Fruit fly (Drosophila melanogaster) whole organism, embryonic: ENCODE results near the gene Prm.

Source experiments
- Atf6 ChIP-seq: fragments of 200-800 bp; sonication (Bioruptor generic); IDR thresholded peaks from 2 replicates; pipeline ENCODE4 v1.3.6; 2022; ENCODE audit warnings: missing biosample characterization, missing genetic modification characterization
- Bgb ChIP-seq: fragments of 200-800 bp; sonication (Bioruptor generic); IDR thresholded peaks from 2 replicates; pipeline ENCODE4 v1.3.6; 2022; ENCODE audit warnings: missing biosample characterization, missing genetic modification characterization; ENCODE audit not compliant: partially characterized antibody
- CG10267 ChIP-seq: fragments of 200-800 bp; sonication (Bioruptor generic); optimal IDR thresholded peaks from 2 replicates; lab custom pipeline; 2018; ENCODE audit warnings: missing biosample characterization, mild to moderate bottlenecking, missing genetic modification characterization, moderate library complexity
- CG10366 ChIP-seq: fragments of 200-800 bp; sonication (Bioruptor generic); IDR thresholded peaks from 2 replicates; pipeline ENCODE4 v1.3.6; 2022; ENCODE audit warnings: missing biosample characterization, missing genetic modification characterization
- CG11247 ChIP-seq: fragments of 200-800 bp; sonication (Bioruptor generic); IDR thresholded peaks from 2 replicates; pipeline ENCODE4 v1.3.6; 2022; ENCODE audit warnings: missing biosample characterization, missing genetic modification characterization
- CG1233 ChIP-seq: fragments of 200-800 bp; sonication (Bioruptor generic); optimal IDR thresholded peaks from 4 replicates; lab custom pipeline; 2018; ENCODE audit warnings: missing biosample characterization, mild to moderate bottlenecking, missing genetic modification characterization
- CG13287 ChIP-seq: fragments of 200-800 bp; sonication (Bioruptor generic); IDR thresholded peaks from 2 replicates; pipeline ENCODE4 v1.3.6; 2022; ENCODE audit warnings: missing biosample characterization, missing genetic modification characterization; ENCODE audit not compliant: partially characterized antibody
- CG15601 ChIP-seq: fragments of 200-800 bp; sonication (Bioruptor generic); optimal IDR thresholded peaks from 3 replicates; lab custom pipeline; 2019; ENCODE audit warnings: missing biosample characterization, mild to moderate bottlenecking, missing genetic modification characterization, moderate library complexity
- CG17568 ChIP-seq: fragments of 200-800 bp; sonication (Bioruptor generic); optimal IDR thresholded peaks from 2 replicates; lab custom pipeline; 2018; ENCODE audit warnings: missing biosample characterization, mild to moderate bottlenecking, missing genetic modification characterization, moderate library complexity
- CG1832 ChIP-seq: fragments of 200-800 bp; sonication (Bioruptor generic); optimal IDR thresholded peaks from 2 replicates; lab custom pipeline; 2017; ENCODE audit warnings: missing biosample characterization, mild to moderate bottlenecking, missing genetic modification characterization, inconsistent platforms
- CG31388 ChIP-seq: fragments of 200-800 bp; sonication (Bioruptor generic); optimal IDR thresholded peaks from 2 replicates; lab custom pipeline; 2016; ENCODE audit warnings: missing biosample characterization, missing genetic modification characterization
- CG3163 ChIP-seq: fragments of 200-800 bp; sonication (Bioruptor generic); optimal IDR thresholded peaks from 3 replicates; lab custom pipeline; 2016; ENCODE audit warnings: missing biosample characterization, missing genetic modification characterization
- CG3407 ChIP-seq: fragments of 200-800 bp; sonication (Bioruptor generic); optimal IDR thresholded peaks from 2 replicates; lab custom pipeline; 2018; ENCODE audit warnings: missing biosample characterization, mild to moderate bottlenecking, missing genetic modification characterization
- CG42726 ChIP-seq: fragments of 200-800 bp; sonication (Bioruptor generic); IDR thresholded peaks from 2 replicates; pipeline ENCODE4 v1.3.6; 2022; ENCODE audit warnings: missing biosample characterization, missing genetic modification characterization; ENCODE audit not compliant: partially characterized antibody
- CG4360 ChIP-seq: fragments of 200-800 bp; sonication (Bioruptor generic); IDR thresholded peaks from 2 replicates; pipeline ENCODE4 v1.3.6; 2022; ENCODE audit warnings: missing biosample characterization, missing genetic modification characterization
- CG4424 ChIP-seq: fragments of 200-800 bp; sonication (Bioruptor generic); optimal IDR thresholded peaks from 3 replicates; lab custom pipeline; 2016; ENCODE audit warnings: missing biosample characterization, missing genetic modification characterization
- CG6689 ChIP-seq: fragments of 200-800 bp; sonication (Bioruptor generic); IDR thresholded peaks from 2 replicates; pipeline ENCODE4 v1.3.6; 2022; ENCODE audit warnings: missing biosample characterization, missing genetic modification characterization
- CG7839 ChIP-seq: fragments of 200-800 bp; sonication (Bioruptor generic); optimal IDR thresholded peaks from 3 replicates; lab custom pipeline; 2018; ENCODE audit warnings: missing biosample characterization, mild to moderate bottlenecking, missing genetic modification characterization, moderate library complexity
- CG8281 ChIP-seq: fragments of 200-800 bp; sonication (Bioruptor generic); optimal IDR thresholded peaks from 2 replicates; lab custom pipeline; 2018; ENCODE audit warnings: missing biosample characterization, mild to moderate bottlenecking, missing genetic modification characterization, moderate library complexity
- D19A ChIP-seq: fragments of 200-800 bp; optimal IDR thresholded peaks from 3 replicates; lab custom pipeline; 2019; ENCODE audit warnings: missing biosample characterization, mild to moderate bottlenecking, missing genetic modification characterization, moderate library complexity
- Dll ChIP-seq: fragments of 200-800 bp; sonication (Bioruptor generic); IDR thresholded peaks from 4 replicates; pipeline ENCODE4 v1.3.6; 2022; ENCODE audit warnings: missing biosample characterization, missing genetic modification characterization; ENCODE audit not compliant: partially characterized antibody
- Gsc ChIP-seq: fragments of 200-800 bp; sonication (Bioruptor generic); IDR thresholded peaks from 2 replicates; pipeline ENCODE4 v1.3.6; 2022; ENCODE audit warnings: missing biosample characterization, missing genetic modification characterization
- Lim3 ChIP-seq: fragments of 200-800 bp; sonication (Bioruptor generic); IDR thresholded peaks from 2 replicates; pipeline ENCODE4 v1.3.6; 2022; ENCODE audit warnings: missing biosample characterization, missing genetic modification characterization
- MESR4 ChIP-seq: fragments of 200-800 bp; sonication (Bioruptor generic); optimal IDR thresholded peaks from 2 replicates; lab custom pipeline; 2018; ENCODE audit warnings: missing biosample characterization, mild to moderate bottlenecking, missing genetic modification characterization, moderate library complexity
- MTF-1 ChIP-seq: fragments of 200-800 bp; sonication (Bioruptor generic); optimal IDR thresholded peaks from 2 replicates; lab custom pipeline; 2018; ENCODE audit warnings: missing biosample characterization, mild to moderate bottlenecking, missing genetic modification characterization, borderline replicate concordance
- Mrtf ChIP-seq: fragments of 200-800 bp; sonication (Bioruptor generic); IDR thresholded peaks from 3 replicates; pipeline ENCODE4 v1.3.6; 2022; ENCODE audit warnings: missing biosample characterization, missing genetic modification characterization
- NC2α ChIP-seq: fragments of 200-800 bp; sonication (Bioruptor generic); optimal IDR thresholded peaks from 2 replicates; lab custom pipeline; 2016; ENCODE audit warnings: missing biosample characterization, missing genetic modification characterization
- Pdp1 ChIP-seq, 2 experiments: fragments of 200-800 bp; sonication (Bioruptor generic); optimal IDR thresholded peaks; 3 replicates each; lab custom pipeline; 2016; ENCODE audit warnings: missing biosample characterization in 2 of 2, missing genetic modification characterization in 2 of 2, mild to moderate bottlenecking in 1 of 2, moderate library complexity in 1 of 2
- Ptx1 ChIP-seq: fragments of 200-800 bp; sonication (Bioruptor generic); IDR thresholded peaks from 2 replicates; pipeline ENCODE4 v1.3.6; 2022; ENCODE audit warnings: missing biosample characterization, missing genetic modification characterization
- bowl ChIP-seq: fragments of 200-800 bp; sonication (Bioruptor generic); IDR thresholded peaks from 2 replicates; pipeline ENCODE4 v1.3.6; 2022; ENCODE audit warnings: missing biosample characterization, missing genetic modification characterization
- chif ChIP-seq, 2 experiments: fragments of 200-800 bp; sonication (Bioruptor generic); optimal IDR thresholded peaks; 3 replicates each; lab custom pipeline; 2016; ENCODE audit warnings: missing biosample characterization in 2 of 2, missing genetic modification characterization in 2 of 2
- danr ChIP-seq: fragments of 200-800 bp; sonication (Bioruptor generic); IDR thresholded peaks from 2 replicates; pipeline ENCODE4 v1.3.6; 2022; ENCODE audit warnings: missing biosample characterization, missing genetic modification characterization
- dati ChIP-seq: fragments of 200-800 bp; sonication (Bioruptor generic); IDR thresholded peaks from 2 replicates; pipeline ENCODE4 v1.3.6; 2022; ENCODE audit warnings: missing biosample characterization, missing genetic modification characterization
- dimm ChIP-seq: fragments of 200-800 bp; sonication (Bioruptor generic); IDR thresholded peaks from 2 replicates; pipeline ENCODE4 v1.3.6; 2022; ENCODE audit warnings: missing biosample characterization, missing genetic modification characterization
- ewg ChIP-seq: fragments of 200-800 bp; sonication (Bioruptor generic); optimal IDR thresholded peaks from 3 replicates; lab custom pipeline; 2017; ENCODE audit warnings: mild to moderate bottlenecking, missing biosample characterization, missing genetic modification reagents, missing genetic modification characterization
- gcm2 ChIP-seq: fragments of 200-800 bp; sonication (Bioruptor generic); optimal IDR thresholded peaks from 2 replicates; lab custom pipeline; 2016; ENCODE audit warnings: missing biosample characterization, missing genetic modification characterization
- gsb ChIP-seq: fragments of 200-800 bp; sonication (Bioruptor generic); IDR thresholded peaks from 2 replicates; pipeline ENCODE4 v1.3.6; 2022; ENCODE audit warnings: missing biosample characterization, missing genetic modification characterization
- gt ChIP-seq: fragments of 200-800 bp; sonication (Bioruptor generic); IDR thresholded peaks from 2 replicates; pipeline ENCODE4 v1.3.6; 2022; ENCODE audit warnings: missing biosample characterization, missing genetic modification characterization
- hth ChIP-seq: fragments of >200 bp; optimal IDR thresholded peaks from 2 replicates; lab custom pipeline; 2017; ENCODE audit warnings: inconsistent platforms
- nerfin-1 ChIP-seq: fragments of 200-800 bp; sonication (Bioruptor generic); optimal IDR thresholded peaks from 3 replicates; lab custom pipeline; 2019; ENCODE audit warnings: missing biosample characterization, mild to moderate bottlenecking, missing genetic modification characterization, moderate library complexity
- oc ChIP-seq: fragments of 200-800 bp; sonication (Bioruptor generic); optimal IDR thresholded peaks from 2 replicates; lab custom pipeline; 2018; ENCODE audit warnings: missing biosample characterization, mild to moderate bottlenecking, missing genetic modification characterization, moderate library complexity
- pan ChIP-seq, 4 experiments: fragments of >200 bp in 3 of 4; fragments of 200-800 bp in 1 of 4; sonication (Bioruptor generic) in 1 of 4; optimal IDR thresholded peaks in 3 of 4; IDR thresholded peaks in 1 of 4; 2 replicates each; pipeline versions ENCODE4 v1.3.6 to Lab custom; 2017 to 2022; ENCODE audit warnings: missing biosample characterization in 2 of 4, missing genetic modification characterization in 2 of 4, mixed read lengths in 1 of 4
- phol ChIP-seq: fragments of 200-800 bp; sonication (Bioruptor generic); optimal IDR thresholded peaks from 3 replicates; lab custom pipeline; 2018; ENCODE audit warnings: missing biosample characterization, mild to moderate bottlenecking, missing genetic modification characterization, moderate library complexity
- pros ChIP-seq: fragments of 200-800 bp; sonication (Bioruptor generic); optimal IDR thresholded peaks from 3 replicates; lab custom pipeline; 2019; ENCODE audit warnings: missing biosample characterization, mild to moderate bottlenecking, missing genetic modification characterization, moderate library complexity
- repo ChIP-seq: fragments of 200-800 bp; sonication (Bioruptor generic); optimal IDR thresholded peaks from 2 replicates; lab custom pipeline; 2016; ENCODE audit warnings: missing biosample characterization, missing genetic modification characterization
- schlank ChIP-seq: fragments of 200-800 bp; sonication (Bioruptor generic); optimal IDR thresholded peaks from 2 replicates; lab custom pipeline; 2018; ENCODE audit warnings: missing biosample characterization, mild to moderate bottlenecking, missing genetic modification characterization
- unpg ChIP-seq: fragments of 200-800 bp; sonication (Bioruptor generic); optimal IDR thresholded peaks from 3 replicates; lab custom pipeline; 2018; ENCODE audit warnings: missing biosample characterization, mild to moderate bottlenecking, missing genetic modification characterization, moderate library complexity
- vvl ChIP-seq: fragments of 200-800 bp; sonication (Bioruptor generic); IDR thresholded peaks from 2 replicates; pipeline ENCODE4 v1.3.6; 2022; ENCODE audit warnings: missing biosample characterization, missing genetic modification characterization
- zen ChIP-seq: fragments of 200-800 bp; sonication (Bioruptor generic); optimal IDR thresholded peaks from 3 replicates; lab custom pipeline; 2018; ENCODE audit warnings: missing biosample characterization, mild to moderate bottlenecking, missing genetic modification characterization, moderate library complexity
- zfh2 ChIP-seq: fragments of 200-800 bp; sonication (Bioruptor generic); optimal IDR thresholded peaks from 2 replicates; lab custom pipeline; 2016; ENCODE audit warnings: missing biosample characterization, missing genetic modification characterization

Gene Prm

DNA sequence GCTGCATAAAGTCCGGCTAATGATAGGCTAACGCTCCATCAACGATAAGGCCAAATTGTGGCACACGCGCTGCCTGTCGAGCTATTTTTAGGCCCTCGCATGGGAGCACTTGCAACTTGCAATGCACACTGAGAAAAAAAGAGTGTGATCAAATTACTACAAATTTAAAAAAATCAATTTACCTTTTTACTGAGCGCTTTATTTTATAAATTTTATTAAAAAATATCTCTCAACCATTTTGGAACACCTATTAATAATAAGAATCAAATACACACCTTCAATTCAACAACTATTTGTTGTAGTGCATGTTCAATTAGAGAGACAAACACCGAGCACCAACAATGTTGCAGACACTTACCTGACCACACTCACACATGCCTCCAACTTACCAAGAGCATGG, 20.4 kb upstream of the Prm start (continued):
- TF ChIP-seq MESR4 (GFP tag; lab: Kevin White, UChicago) (no peak), gsb (GFP tag; lab: Robert Waterston, UW) (no peak), CG17568 (no peak), CG7839 (tag; lab: Kevin White, UChicago) (no peak), dimm (GFP tag; lab: Robert Waterston, UW) (peak; percentile 7; the same call in 1 of the 2 replicates), pan (optimal IDR thresholded peaks at IDR 0.05; lab: Kevin White, UChicago) (no peak), pan (GFP tag; optimal IDR thresholded peaks at IDR 0.05 in 1 of 2, IDR thresholded peaks at IDR 0.05 in 1 of 2) (peak in 1 of 2 experiments; percentile 35), Bgb (GFP tag; lab: Robert Waterston, UW) (no peak), CG31388 (GFP tag; lab: Kevin White, UChicago) (no peak), ewg (GFP tag; lab: Kevin White, UChicago) (no peak), danr (GFP tag; lab: Robert Waterston, UW) (no peak), CG13287 (GFP tag; lab: Robert Waterston, UW) (no peak), vvl (GFP tag; lab: Robert Waterston, UW) (peak; percentile 71), zfh2 (GFP tag; lab: Kevin White, UChicago) (no peak), NC2α (GFP tag; lab: Kevin White, UChicago) (no peak), gcm2 (GFP tag; lab: Kevin White, UChicago) (no peak), CG11247 (GFP tag; lab: Robert Waterston, UW) (peak; percentile 35), Dll (GFP tag; lab: Robert Waterston, UW) (no peak), pros (GFP tag; lab: Kevin White, UChicago) (no peak), CG10366 (peak; percentile 54), CG3407 (GFP tag; lab: Kevin White, UChicago) (no peak), CG1832 (GFP tag; lab: Kevin White, UChicago) (no peak), CG42726 (GFP tag; lab: Robert Waterston, UW) (no peak), chif (GFP tag; optimal IDR thresholded peaks at IDR 0.05; lab: Kevin White, UChicago) (no peak), Pdp1 (GFP tag; optimal IDR thresholded peaks at IDR 0.05; lab: Kevin White, UChicago) (no peak), phol (tag; lab: Kevin White, UChicago) (no peak), hth (lab: Kevin White, UChicago) (no peak), CG10267 (peak; percentile 78), MTF-1 (GFP tag; lab: Kevin White, UChicago) (peak; percentile 51), Ptx1 (GFP tag; lab: Robert Waterston, UW) (peak; percentile 12), Gsc (GFP tag; lab: Robert Waterston, UW) (no peak), schlank (tag; lab: Kevin White, UChicago) (no peak), Atf6 (GFP tag; lab: Robert Waterston, UW) (no peak), CG4424 (no peak), CG8281 (tag; lab: Kevin White, UChicago) (no peak), gt (GFP tag; lab: Robert Waterston, UW) (no peak; the same call in 1 of the 2 replicates), nerfin-1 (tag; lab: Kevin White, UChicago) (no peak), CG3163 (GFP tag; lab: Kevin White, UChicago) (no peak), CG1233 (GFP tag; lab: Kevin White, UChicago) (peak; percentile 14), oc (tag; lab: Kevin White, UChicago) (no peak), Lim3 (GFP tag; lab: Robert Waterston, UW) (peak; percentile 42), Mrtf (peak; percentile 39; the same call in 1 of the 3 replicates), CG6689 (GFP tag; lab: Robert Waterston, UW) (no peak; the same call in 1 of the 2 replicates), CG15601 (no peak), zen (no peak), CG4360 (GFP tag; lab: Robert Waterston, UW) (0 out of 2 replicates have a peak, but pooled peaks have one; percentile 4), repo (GFP tag; lab: Kevin White, UChicago) (no peak), unpg (GFP tag; lab: Kevin White, UChicago) (peak; percentile 80), D19A (tag; lab: Kevin White, UChicago) (no peak), dati (GFP tag; lab: Robert Waterston, UW) (peak; percentile 47; the same call in 1 of the 2 replicates), bowl (GFP tag; lab: Robert Waterston, UW) (peak; percentile 40; the same call in 1 of the 2 replicates)
